Worm (Caenorhabditis elegans) whole organism, L1 larva: ENCODE data around the gene zip-3.

ENCODE experiments used
- efl-1 ChIP-seq, 4 experiments: fragments of 150-350 bp; optimal IDR thresholded peaks in 3 of 4; peaks in 1 of 4; 1 replicate in 1 of 4; 2 replicates in 3 of 4; lab custom pipeline; 2014; ENCODE audit warnings: missing biosample characterization in 2 of 4, missing genetic modification characterization in 2 of 4, missing genetic modification reagents in 2 of 4
- fkh-8 ChIP-seq: sonication (generic microtip); optimal IDR thresholded peaks from 2 replicates; lab custom pipeline; 2016; ENCODE audit warnings: mild to moderate bottlenecking, missing genetic modification characterization, missing compliant biosample characterization
- mep-1 ChIP-seq: fragments of 150-350 bp; optimal IDR thresholded peaks from 2 replicates; lab custom pipeline; 2014; ENCODE audit warnings: missing biosample characterization, missing genetic modification characterization
- nhr-28 ChIP-seq: fragments of 150-350 bp; optimal IDR thresholded peaks from 2 replicates; lab custom pipeline; 2014; ENCODE audit warnings: missing biosample characterization, missing genetic modification characterization
- snpc-4 ChIP-seq: fragments of 150-350 bp; optimal IDR thresholded peaks from 2 replicates; lab custom pipeline; 2014; ENCODE audit warnings: missing biosample characterization, missing genetic modification characterization

- TF ChIP-seq fkh-8 (peak; percentile 87), efl-1 (optimal IDR thresholded peaks at IDR 0.05; lab: Kevin White, UChicago) (no peak), efl-1 (GFP tag; optimal IDR thresholded peaks at IDR 0.05 in 1 of 2; lab: Kevin White, UChicago) (no peak), mep-1 (tag; lab: Kevin White, UChicago) (no peak), nhr-28 (tag; lab: Kevin White, UChicago) (no peak), snpc-4 (tag; lab: Kevin White, UChicago) (no peak)
Observed at ce11 chrII:13964325-13964724, 7.1 kb upstream of the zip-3 start.
